Worm (Caenorhabditis elegans) whole organism, mixed stage, embryonic: ENCODE measurements around the gene exo-1.

ENCODE experiments used
- cnd-1 ChIP-seq: fragments of 200-800 bp; sonication (Bioruptor generic); optimal IDR thresholded peaks from 2 replicates; lab custom pipeline; 2018; ENCODE audit warnings: mild to moderate bottlenecking, missing genetic modification characterization, missing compliant biosample characterization
- drap-1 ChIP-seq: fragments of 200-800 bp; sonication (Bioruptor generic); optimal IDR thresholded peaks from 3 replicates; lab custom pipeline; 2018; ENCODE audit warnings: mild to moderate bottlenecking, missing genetic modification characterization, missing compliant biosample characterization
- elt-3 ChIP-seq: fragments of 150-350 bp; optimal IDR thresholded peaks from 2 replicates; lab custom pipeline; 2014; ENCODE audit warnings: missing biosample characterization, missing genetic modification characterization
- lsy-2 ChIP-seq: fragments of 150-350 bp; optimal IDR thresholded peaks from 2 replicates; lab custom pipeline; 2014; ENCODE audit warnings: missing biosample characterization, missing genetic modification characterization
- mep-1 ChIP-seq: fragments of 150-350 bp; optimal IDR thresholded peaks from 2 replicates; lab custom pipeline; 2017; ENCODE audit warnings: missing biosample characterization, missing genetic modification reagents, missing genetic modification characterization, inconsistent platforms
- nhr-12 ChIP-seq: fragments of 150-350 bp; optimal IDR thresholded peaks from 2 replicates; lab custom pipeline; 2014; ENCODE audit warnings: missing biosample characterization, missing genetic modification characterization
- unc-62 ChIP-seq: fragments of 150-350 bp; optimal IDR thresholded peaks from 2 replicates; lab custom pipeline; 2014; ENCODE audit warnings: missing biosample characterization, missing genetic modification reagents, missing genetic modification characterization
- zip-8 ChIP-seq: fragments of 150-350 bp; optimal IDR thresholded peaks from 2 replicates; lab custom pipeline; 2014; ENCODE audit warnings: missing biosample characterization, missing genetic modification characterization

DNA sequence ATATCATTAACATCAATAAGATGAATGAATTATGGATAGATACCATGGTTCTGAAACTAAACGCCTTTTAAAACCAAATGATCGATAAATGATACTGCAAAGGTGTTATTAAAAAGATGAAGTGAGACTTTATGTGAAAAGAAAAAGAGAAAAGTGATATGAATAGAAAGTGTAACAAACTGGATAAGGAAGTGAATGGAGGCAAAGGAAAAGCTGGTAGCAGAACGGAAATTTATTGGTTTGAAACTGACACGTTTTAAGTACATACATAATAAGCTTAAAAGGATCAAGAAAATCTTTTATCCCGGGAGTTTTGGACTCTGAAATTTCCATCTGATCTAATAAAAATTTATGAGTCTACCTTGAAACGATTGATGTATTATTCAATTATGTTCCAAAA is 6.4 kb downstream of the exo-1 start, which contains the start of gene bli-5:
- TF ChIP-seq unc-62 (no peak), zip-8 (tag; lab: Kevin White, UChicago) (no peak), mep-1 (tag; lab: Kevin White, UChicago) (no peak), drap-1 (GFP tag; lab: Kevin White, UChicago) (no peak), nhr-12 (tag; lab: Kevin White, UChicago) (no peak), cnd-1 (tag; lab: Kevin White, UChicago) (no peak), lsy-2 (no peak), elt-3 (no peak)
